Worm (Caenorhabditis elegans) whole organism, mixed stage, embryonic: Measurements from ENCODE around the gene sru-6.

Experiments used
- ces-1 ChIP-seq: fragments of 150-350 bp; optimal IDR thresholded peaks from 2 replicates; lab custom pipeline; 2014; ENCODE audit warnings: missing biosample characterization, missing genetic modification reagents, missing genetic modification characterization
- elt-1 ChIP-seq: sonication (generic microtip); optimal IDR thresholded peaks from 2 replicates; lab custom pipeline; 2017; ENCODE audit warnings: missing genetic modification characterization, mild to moderate bottlenecking, missing compliant biosample characterization, antibody characterized with exemption, moderate library complexity, borderline replicate concordance; ENCODE audit not compliant: insufficient read depth
- ham-2 ChIP-seq: fragments of 200-800 bp; sonication (Bioruptor generic); optimal IDR thresholded peaks from 2 replicates; lab custom pipeline; 2018; ENCODE audit warnings: mild to moderate bottlenecking, missing genetic modification characterization, missing compliant biosample characterization
- lin-13 ChIP-seq: fragments of 150-350 bp; optimal IDR thresholded peaks from 2 replicates; lab custom pipeline; 2014; ENCODE audit warnings: missing biosample characterization, missing genetic modification characterization
- mab-5 ChIP-seq: fragments of 150-350 bp; optimal IDR thresholded peaks from 2 replicates; lab custom pipeline; 2014; ENCODE audit warnings: missing biosample characterization, missing genetic modification characterization
- nhr-28 ChIP-seq: fragments of 150-350 bp; optimal IDR thresholded peaks from 2 replicates; lab custom pipeline; 2014; ENCODE audit warnings: missing biosample characterization, missing genetic modification characterization
- pha-4 ChIP-seq: fragments of 150-350 bp; optimal IDR thresholded peaks from 2 replicates; lab custom pipeline; 2018; ENCODE audit warnings: missing biosample characterization, missing genetic modification reagents, missing genetic modification characterization
- snpc-4 ChIP-seq: fragments of 150-350 bp; optimal IDR thresholded peaks from 2 replicates; lab custom pipeline; 2014; ENCODE audit warnings: missing biosample characterization, missing genetic modification characterization
- sptf-1 ChIP-seq: sonication (generic microtip); optimal IDR thresholded peaks from 2 replicates; lab custom pipeline; 2017; ENCODE audit warnings: mild to moderate bottlenecking, missing genetic modification characterization, moderate library complexity, missing compliant biosample characterization
- unc-62 ChIP-seq: fragments of 150-350 bp; optimal IDR thresholded peaks from 2 replicates; lab custom pipeline; 2014; ENCODE audit warnings: missing biosample characterization, missing genetic modification reagents, missing genetic modification characterization
- ztf-11 ChIP-seq: fragments of 150-350 bp; optimal IDR thresholded peaks from 2 replicates; lab custom pipeline; 2014; ENCODE audit warnings: missing biosample characterization, missing genetic modification characterization

DNA sequence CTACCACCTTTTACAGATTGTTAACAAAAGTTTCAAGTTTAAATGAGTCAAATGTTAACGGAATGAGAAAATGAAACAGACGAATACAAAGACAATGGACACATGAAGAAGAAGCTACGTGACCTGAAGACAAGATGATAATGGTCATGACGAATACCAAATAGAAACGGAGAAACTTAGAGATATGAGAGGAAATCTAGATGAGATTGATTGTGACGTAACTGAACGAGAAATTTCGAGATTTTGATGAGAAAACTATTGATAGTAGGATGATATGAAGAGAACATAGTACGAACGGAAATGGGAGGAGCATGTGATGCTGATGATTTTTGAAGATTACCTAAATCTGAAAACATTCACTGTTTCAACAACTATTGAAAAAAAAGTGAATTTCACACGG is 44.7 kb downstream of the sru-6 start:
- TF ChIP-seq unc-62 (GFP tag; lab: Kevin White, UChicago), result no peak
- no peak for TF ChIP-seq pha-4 (tag; lab: Kevin White, UChicago)
- no peak for TF ChIP-seq ztf-11 (tag; lab: Kevin White, UChicago)
- TF ChIP-seq mab-5 (tag; lab: Kevin White, UChicago), result no peak
- no peak for TF ChIP-seq lin-13 (tag; lab: Kevin White, UChicago)
- TF ChIP-seq ces-1, result no peak
- no peak for TF ChIP-seq snpc-4 (tag; lab: Kevin White, UChicago)
- TF ChIP-seq nhr-28 (tag; lab: Kevin White, UChicago), result no peak
- TF ChIP-seq sptf-1, result no peak
- TF ChIP-seq elt-1 (tag; lab: Kevin White, UChicago), result no peak
- TF ChIP-seq ham-2 (GFP tag; lab: Kevin White, UChicago), result no peak
